Worm (Caenorhabditis elegans): Measurements from ENCODE around the gene C37H5.14.

Gene C37H5.14

ce11 chrV:4844591-4844990 lies 10.4 kb upstream of the C37H5.14 start, which contains the start of gene abhd-5.2 (continued):
- TF ChIP-seq ZK546.5 (tag; optimal IDR thresholded peaks at IDR 0.05), result no peak
- no peak for TF ChIP-seq unc-39 (tag; optimal IDR thresholded peaks at IDR 0.05)
- peak; percentile 25 for TF ChIP-seq F13H6.1 (tag; optimal IDR thresholded peaks at IDR 0.05)
- no peak for TF ChIP-seq mdl-1 (tag; optimal IDR thresholded peaks at IDR 0.05)
- TF ChIP-seq nhr-129 (tag; optimal IDR thresholded peaks at IDR 0.05), result peak; percentile 79
- TF ChIP-seq nhr-12 (tag; optimal IDR thresholded peaks at IDR 0.05), result no peak
- TF ChIP-seq sem-4 (tag; optimal IDR thresholded peaks at IDR 0.05), result no peak
- TF ChIP-seq unc-62 (GFP tag; optimal IDR thresholded peaks at IDR 0.05), result no peak
- no peak for TF ChIP-seq elt-3 (tag; optimal IDR thresholded peaks at IDR 0.05)
- TF ChIP-seq alr-1 (tag; optimal IDR thresholded peaks at IDR 0.05), result no peak

- TF ChIP-seq crh-2 (tag; optimal IDR thresholded peaks at IDR 0.05), result no peak
- TF ChIP-seq nhr-77 (tag; optimal IDR thresholded peaks at IDR 0.05), result no peak
- TF ChIP-seq elt-1 (tag; optimal IDR thresholded peaks at IDR 0.05), result no peak
- no peak for TF ChIP-seq sma-3 (GFP tag; optimal IDR thresholded peaks at IDR 0.05)
- no peak for TF ChIP-seq nhr-6 (tag; optimal IDR thresholded peaks at IDR 0.05)
- TF ChIP-seq nhr-129 (tag; optimal IDR thresholded peaks at IDR 0.05), result no peak
- TF ChIP-seq skn-1 (tag; optimal IDR thresholded peaks at IDR 0.05), result no peak
- TF ChIP-seq R02D3.7 (tag; optimal IDR thresholded peaks at IDR 0.05), result no peak
- no peak for TF ChIP-seq ceh-82 (tag; optimal IDR thresholded peaks at IDR 0.05)
- TF ChIP-seq blmp-1 (tag; optimal IDR thresholded peaks at IDR 0.05; ENCODE audit: insufficient read depth), result no peak
- no peak for TF ChIP-seq unc-39 (tag; optimal IDR thresholded peaks at IDR 0.05)
- TF ChIP-seq alr-1 (tag; optimal IDR thresholded peaks at IDR 0.05), result no peak
- TF ChIP-seq zag-1 (tag; optimal IDR thresholded peaks at IDR 0.05), result no peak
- no peak for TF ChIP-seq nhr-237 (tag; optimal IDR thresholded peaks at IDR 0.05)
- no peak for TF ChIP-seq ceh-16 (tag; optimal IDR thresholded peaks at IDR 0.05)
- TF ChIP-seq sem-4 (tag; optimal IDR thresholded peaks at IDR 0.05), result no peak
- TF ChIP-seq ztf-1 (GFP tag; conservative IDR thresholded peaks at IDR 0.05), result no peak
- TF ChIP-seq nhr-10 (tag; optimal IDR thresholded peaks at IDR 0.05), result no peak
Measured at ce11 chrV:4842544-4842943, 8.4 kb upstream of the C37H5.14 start, which contains the start of the genes cwp-2 and cwp-3. TSS of gene cwp-2 (minus strand) at chrV:4842644. TSS of gene cwp-3 (plus strand) at chrV:4842836.

- TF ChIP-seq F13H6.1 (tag; optimal IDR thresholded peaks at IDR 0.05) (no peak), nhr-12 (tag; optimal IDR thresholded peaks at IDR 0.05) (no peak), sma-9 (GFP tag; optimal IDR thresholded peaks at IDR 0.05) (no peak), sma-9 (tag; optimal IDR thresholded peaks at IDR 0.05) (no peak), nhr-11 (tag; optimal IDR thresholded peaks at IDR 0.05) (no peak), dmd-4 (tag; optimal IDR thresholded peaks at IDR 0.05) (no peak), mab-5 (tag; optimal IDR thresholded peaks at IDR 0.05) (no peak), nhr-21 (tag; optimal IDR thresholded peaks at IDR 0.05) (no peak), unc-62 (GFP tag; optimal IDR thresholded peaks at IDR 0.05) (no peak)
Measured at ce11 chrV:4841179-4841578, 7.0 kb upstream of the C37H5.14 start, which contains the start of gene cwp-1. TSS of gene cwp-1 (minus strand) at chrV:4841279.

- TF ChIP-seq nhr-11 (tag; optimal IDR thresholded peaks at IDR 0.05) (no peak), mab-5 (tag; optimal IDR thresholded peaks at IDR 0.05) (no peak), dmd-4 (tag; optimal IDR thresholded peaks at IDR 0.05) (no peak), F13H6.1 (tag; optimal IDR thresholded peaks at IDR 0.05) (no peak), nhr-21 (tag; optimal IDR thresholded peaks at IDR 0.05) (no peak), nhr-12 (tag; optimal IDR thresholded peaks at IDR 0.05) (no peak), elt-1 (tag; optimal IDR thresholded peaks at IDR 0.05) (no peak), nhr-129 (tag; optimal IDR thresholded peaks at IDR 0.05) (no peak), unc-62 (GFP tag; optimal IDR thresholded peaks at IDR 0.05) (no peak), ceh-82 (tag; optimal IDR thresholded peaks at IDR 0.05) (no peak), sma-9 (GFP tag; optimal IDR thresholded peaks at IDR 0.05) (no peak), sma-9 (tag; optimal IDR thresholded peaks at IDR 0.05) (no peak), nhr-10 (tag; optimal IDR thresholded peaks at IDR 0.05) (no peak), R02D3.7 (tag; optimal IDR thresholded peaks at IDR 0.05) (no peak), C34F6.9 (tag; optimal IDR thresholded peaks at IDR 0.05) (no peak), lin-39 (tag; optimal IDR thresholded peaks at IDR 0.05) (no peak), nhr-6 (tag; optimal IDR thresholded peaks at IDR 0.05) (no peak), ztf-4 (tag; optimal IDR thresholded peaks at IDR 0.05) (no peak), crh-2 (tag; optimal IDR thresholded peaks at IDR 0.05) (no peak)
Measured at ce11 chrV:4839913-4840312, 5.7 kb upstream of the C37H5.14 start, which contains the start of gene nas-9. TSS of gene nas-9 (minus strand) at chrV:4840013.

- TF ChIP-seq nhr-12 (tag; optimal IDR thresholded peaks at IDR 0.05), result no peak
- TF ChIP-seq fos-1 (tag; optimal IDR thresholded peaks at IDR 0.05), result peak; percentile 70
- TF ChIP-seq elt-1 (tag; optimal IDR thresholded peaks at IDR 0.05), result no peak
- no peak for TF ChIP-seq aly-2 (tag; optimal IDR thresholded peaks at IDR 0.05)
- TF ChIP-seq nhr-77 (tag; optimal IDR thresholded peaks at IDR 0.05), result no peak
- TF ChIP-seq sma-3 (GFP tag; optimal IDR thresholded peaks at IDR 0.05), result peak; percentile 84
- TF ChIP-seq ceh-16 (tag; optimal IDR thresholded peaks at IDR 0.05), result peak; percentile 61
- peak; percentile 31 for TF ChIP-seq ama-1 (optimal IDR thresholded peaks at IDR 0.05)
- peak; percentile 42 to 92 for TF ChIP-seq lsy-2 (tag; optimal IDR thresholded peaks at IDR 0.05)
- TF ChIP-seq F13H6.1 (tag; optimal IDR thresholded peaks at IDR 0.05), result peak; percentile 82
- peak; percentile 70 for TF ChIP-seq C34F6.9 (tag; optimal IDR thresholded peaks at IDR 0.05)
- TF ChIP-seq skn-1 (tag; optimal IDR thresholded peaks at IDR 0.05), result no peak
- no peak for TF ChIP-seq R02D3.7 (tag; optimal IDR thresholded peaks at IDR 0.05)
- TF ChIP-seq ztf-4 (tag; optimal IDR thresholded peaks at IDR 0.05), result peak; percentile 75
- no peak for TF ChIP-seq mbf-1 (tag; optimal IDR thresholded peaks at IDR 0.05)
- TF ChIP-seq sma-9 (GFP tag; optimal IDR thresholded peaks at IDR 0.05), result peak; percentile 82
- no peak for TF ChIP-seq sma-9 (tag; optimal IDR thresholded peaks at IDR 0.05)
- TF ChIP-seq lin-39 (tag; optimal IDR thresholded peaks at IDR 0.05), result no peak
- no peak for TF ChIP-seq unc-62 (GFP tag; optimal IDR thresholded peaks at IDR 0.05)
- no peak for TF ChIP-seq nhr-6 (tag; optimal IDR thresholded peaks at IDR 0.05)
- TF ChIP-seq egl-27 (tag; optimal IDR thresholded peaks at IDR 0.05), result no peak
- peak; percentile 76 for TF ChIP-seq ceh-82 (tag; optimal IDR thresholded peaks at IDR 0.05)
- TF ChIP-seq crh-2 (tag; optimal IDR thresholded peaks at IDR 0.05), result peak; percentile 88
- TF ChIP-seq Y55F3AM.14 (GFP tag; optimal IDR thresholded peaks at IDR 0.05), result peak; percentile 59
Measured at ce11 chrV:4826710-4827380, 7.3 kb downstream of the C37H5.14 start, which contains the start of the genes hsp-6 and C37H5.5. TSS of gene hsp-6 (minus strand) at chrV:4826760. TSS of gene C37H5.5 (plus strand) at chrV:4827360.

All from whole organism, L2 larva.